Fruit fly (Drosophila melanogaster) whole organism, embryonic: Measurements from ENCODE around the gene CG8301.
A peak's percentile ranks its signal among the peaks of the same experiment; 100 is the strongest.

Source experiments
- Asciz ChIP-seq: fragments of 200-800 bp; sonication (Bioruptor generic); optimal IDR thresholded peaks from 2 replicates; lab custom pipeline; 2017; ENCODE audit warnings: missing biosample characterization, mild to moderate bottlenecking, missing genetic modification characterization, missing genetic modification reagents
- BEAF-32 ChIP-seq: fragments of 200-800 bp; sonication (Bioruptor generic); optimal IDR thresholded peaks from 3 replicates; lab custom pipeline; 2017; ENCODE audit warnings: missing biosample characterization, missing genetic modification characterization, mild to moderate bottlenecking, moderate library complexity, missing genetic modification reagents
- CG10321 ChIP-seq: fragments of 200-800 bp; sonication (Bioruptor generic); IDR thresholded peaks from 2 replicates; pipeline ENCODE4 v1.3.6; 2022; ENCODE audit warnings: missing biosample characterization, missing genetic modification characterization
- CG11085 ChIP-seq: fragments of 200-800 bp; sonication (Bioruptor generic); IDR thresholded peaks from 2 replicates; pipeline ENCODE4 v1.3.6; 2022; ENCODE audit warnings: missing biosample characterization, missing genetic modification characterization
- CG11093 ChIP-seq: fragments of 200-800 bp; sonication (Bioruptor generic); IDR thresholded peaks from 3 replicates; pipeline ENCODE4 v1.3.6; 2022; ENCODE audit warnings: missing biosample characterization, missing genetic modification characterization
- CG12744 ChIP-seq: fragments of 200-800 bp; sonication (Bioruptor generic); optimal IDR thresholded peaks from 2 replicates; lab custom pipeline; 2016; ENCODE audit warnings: missing biosample characterization, missing genetic modification characterization
- CG13624 ChIP-seq: fragments of 200-800 bp; sonication (Bioruptor generic); optimal IDR thresholded peaks from 2 replicates; lab custom pipeline; 2016; ENCODE audit warnings: missing biosample characterization, missing genetic modification characterization
- CG15269 ChIP-seq: fragments of 200-800 bp; sonication (Bioruptor generic); optimal IDR thresholded peaks from 2 replicates; lab custom pipeline; 2018; ENCODE audit warnings: missing biosample characterization, mild to moderate bottlenecking, missing genetic modification characterization, moderate library complexity
- CG15601 ChIP-seq: fragments of 200-800 bp; sonication (Bioruptor generic); optimal IDR thresholded peaks from 3 replicates; lab custom pipeline; 2019; ENCODE audit warnings: missing biosample characterization, mild to moderate bottlenecking, missing genetic modification characterization, moderate library complexity
- CG1603 ChIP-seq: fragments of 200-800 bp; sonication (Bioruptor generic); optimal IDR thresholded peaks from 2 replicates; lab custom pipeline; 2019; ENCODE audit warnings: missing biosample characterization, mild to moderate bottlenecking, missing genetic modification characterization, moderate library complexity
- CG2129 ChIP-seq: fragments of 200-800 bp; sonication (Bioruptor generic); IDR thresholded peaks from 2 replicates; pipeline ENCODE4 v1.3.6; 2022; ENCODE audit warnings: missing biosample characterization, missing genetic modification characterization; ENCODE audit not compliant: partially characterized antibody
- CG2678 ChIP-seq: fragments of 200-800 bp; sonication (Bioruptor generic); optimal IDR thresholded peaks from 3 replicates; lab custom pipeline; 2019; ENCODE audit warnings: missing biosample characterization, mild to moderate bottlenecking, missing genetic modification characterization, moderate library complexity
- CG30403 ChIP-seq: fragments of 200-800 bp; sonication (Bioruptor generic); optimal IDR thresholded peaks from 3 replicates; lab custom pipeline; 2016; ENCODE audit warnings: missing biosample characterization, missing genetic modification characterization
- CG4328 ChIP-seq: fragments of 200-800 bp; sonication (Bioruptor generic); optimal IDR thresholded peaks from 3 replicates; lab custom pipeline; 2017; ENCODE audit warnings: missing biosample characterization, missing genetic modification reagents, missing genetic modification characterization
- CG6689 ChIP-seq: fragments of 200-800 bp; sonication (Bioruptor generic); IDR thresholded peaks from 2 replicates; pipeline ENCODE4 v1.3.6; 2022; ENCODE audit warnings: missing biosample characterization, missing genetic modification characterization
- CG6765 ChIP-seq: fragments of 200-800 bp; sonication (Bioruptor generic); optimal IDR thresholded peaks from 3 replicates; lab custom pipeline; 2017; ENCODE audit warnings: missing biosample characterization, mild to moderate bottlenecking, missing genetic modification characterization
- CG7786 ChIP-seq: fragments of 200-800 bp; sonication (Bioruptor generic); optimal IDR thresholded peaks from 2 replicates; lab custom pipeline; 2016; ENCODE audit warnings: missing biosample characterization, missing genetic modification characterization
- CG9876 ChIP-seq: fragments of 200-800 bp; sonication (Bioruptor generic); optimal IDR thresholded peaks from 2 replicates; lab custom pipeline; 2016; ENCODE audit warnings: missing biosample characterization, missing genetic modification characterization
- Eip74EF ChIP-seq, 2 experiments: fragments of 200-800 bp in 1 of 2; fragments of >200 bp in 1 of 2; sonication (Bioruptor generic) in 1 of 2; optimal IDR thresholded peaks; 2 replicates each; lab custom pipeline; 2017 to 2019; ENCODE audit warnings: missing biosample characterization in 2 of 2, missing genetic modification characterization in 2 of 2, mild to moderate bottlenecking in 1 of 2, moderate library complexity in 1 of 2
- Ets97D ChIP-seq: fragments of 200-800 bp; sonication (Bioruptor generic); optimal IDR thresholded peaks from 3 replicates; lab custom pipeline; 2016; ENCODE audit warnings: missing biosample characterization, missing genetic modification characterization
- Lhr ChIP-seq: fragments of 200-800 bp; sonication (Bioruptor generic); optimal IDR thresholded peaks from 3 replicates; lab custom pipeline; 2017; ENCODE audit warnings: mild to moderate bottlenecking, missing biosample characterization, missing genetic modification reagents, missing genetic modification characterization
- NC2β ChIP-seq: fragments of 200-800 bp; sonication (Bioruptor generic); optimal IDR thresholded peaks from 2 replicates; lab custom pipeline; 2016; ENCODE audit warnings: missing biosample characterization, missing genetic modification characterization
- NK7.1 ChIP-seq: fragments of 200-800 bp; sonication (Bioruptor generic); optimal IDR thresholded peaks from 3 replicates; lab custom pipeline; 2016; ENCODE audit warnings: missing biosample characterization, missing genetic modification characterization
- Nf-YC ChIP-seq: fragments of 200-800 bp; optimal IDR thresholded peaks from 3 replicates; lab custom pipeline; 2019; ENCODE audit warnings: missing biosample characterization, mild to moderate bottlenecking, missing genetic modification characterization, moderate library complexity
- Oli ChIP-seq: fragments of 200-800 bp; sonication (Bioruptor generic); optimal IDR thresholded peaks from 2 replicates; lab custom pipeline; 2018; ENCODE audit warnings: missing biosample characterization, mild to moderate bottlenecking, missing genetic modification characterization, moderate library complexity
- Sox102F ChIP-seq: fragments of 200-800 bp; sonication (Bioruptor generic); optimal IDR thresholded peaks from 2 replicates; lab custom pipeline; 2018; ENCODE audit warnings: missing biosample characterization, mild to moderate bottlenecking, missing genetic modification characterization, moderate library complexity
- Sry-β ChIP-seq: fragments of 200-800 bp; sonication (Bioruptor generic); optimal IDR thresholded peaks from 2 replicates; lab custom pipeline; 2018; ENCODE audit warnings: missing biosample characterization, mild to moderate bottlenecking, missing genetic modification characterization, moderate library complexity
- Xrp1 ChIP-seq: fragments of 200-800 bp; sonication (Bioruptor generic); IDR thresholded peaks from 2 replicates; pipeline ENCODE4 v1.3.6; 2022; ENCODE audit warnings: missing biosample characterization, missing genetic modification characterization
- ash1 ChIP-seq: fragments of 200-800 bp; sonication (Bioruptor generic); optimal IDR thresholded peaks from 2 replicates; lab custom pipeline; 2018; ENCODE audit warnings: missing biosample characterization, mild to moderate bottlenecking, missing genetic modification characterization
- bbx ChIP-seq: fragments of 200-800 bp; sonication (Bioruptor generic); IDR thresholded peaks from 2 replicates; pipeline ENCODE4 v1.3.6; 2022; ENCODE audit warnings: missing biosample characterization, missing genetic modification characterization; ENCODE audit not compliant: partially characterized antibody
- crc ChIP-seq: fragments of 200-800 bp; sonication (Bioruptor generic); optimal IDR thresholded peaks from 2 replicates; lab custom pipeline; 2016; ENCODE audit warnings: missing biosample characterization, missing genetic modification characterization
- crol ChIP-seq: fragments of 200-800 bp; sonication (Bioruptor generic); IDR thresholded peaks from 2 replicates; pipeline ENCODE4 v1.3.6; 2022; ENCODE audit warnings: missing biosample characterization, missing genetic modification characterization
- exex ChIP-seq: fragments of 200-800 bp; sonication (Bioruptor generic); optimal IDR thresholded peaks from 4 replicates; lab custom pipeline; 2018; ENCODE audit warnings: missing biosample characterization, mild to moderate bottlenecking, missing genetic modification characterization, moderate library complexity
- fd96Cb ChIP-seq: fragments of 200-800 bp; sonication (Bioruptor generic); optimal IDR thresholded peaks from 2 replicates; lab custom pipeline; 2018; ENCODE audit warnings: missing biosample characterization, mild to moderate bottlenecking, missing genetic modification characterization, moderate library complexity
- ftz-f1 ChIP-seq: fragments of 200-800 bp; sonication (Bioruptor generic); optimal IDR thresholded peaks from 2 replicates; lab custom pipeline; 2016; ENCODE audit warnings: missing biosample characterization, missing genetic modification characterization
- fu2 ChIP-seq: fragments of 200-800 bp; sonication (Bioruptor generic); optimal IDR thresholded peaks from 2 replicates; lab custom pipeline; 2016; ENCODE audit warnings: missing biosample characterization, missing genetic modification characterization
- h ChIP-seq: fragments of >200 bp; optimal IDR thresholded peaks from 2 replicates; lab custom pipeline; 2017
- hb ChIP-seq: fragments of 200-800 bp; sonication (Bioruptor generic); IDR thresholded peaks from 3 replicates; pipeline ENCODE4 v1.3.6; 2022; ENCODE audit warnings: missing biosample characterization, missing genetic modification characterization; ENCODE audit not compliant: partially characterized antibody
- lola ChIP-seq, 3 experiments: fragments of >200 bp in 2 of 3; fragments of 200-800 bp in 1 of 3; sonication (Bioruptor generic) in 1 of 3; optimal IDR thresholded peaks; 2 replicates each; lab custom pipeline; 2017 to 2019; ENCODE audit warnings: missing biosample characterization in 3 of 3, missing genetic modification characterization in 3 of 3, mild to moderate bottlenecking in 1 of 3, moderate library complexity in 1 of 3
- nom ChIP-seq: fragments of 200-800 bp; sonication (Bioruptor generic); optimal IDR thresholded peaks from 2 replicates; lab custom pipeline; 2017; ENCODE audit warnings: missing biosample characterization, missing genetic modification characterization, mild to moderate bottlenecking, moderate library complexity, missing genetic modification reagents
- onecut ChIP-seq: fragments of 200-800 bp; sonication (Bioruptor generic); IDR thresholded peaks from 2 replicates; pipeline ENCODE4 v1.3.6; 2022; ENCODE audit warnings: missing biosample characterization, missing genetic modification characterization
- peb ChIP-seq: fragments of 200-800 bp; sonication (Bioruptor generic); IDR thresholded peaks from 2 replicates; pipeline ENCODE4 v1.3.6; 2022; ENCODE audit warnings: missing biosample characterization, missing genetic modification characterization
- pzg ChIP-seq: fragments of 200-800 bp; sonication (Bioruptor generic); optimal IDR thresholded peaks from 3 replicates; lab custom pipeline; 2018; ENCODE audit warnings: missing biosample characterization, mild to moderate bottlenecking, missing genetic modification characterization, moderate library complexity
- ranshi ChIP-seq: fragments of 200-800 bp; sonication (Bioruptor generic); IDR thresholded peaks from 2 replicates; pipeline ENCODE4 v1.3.6; 2022; ENCODE audit warnings: missing biosample characterization, missing genetic modification characterization
- shn ChIP-seq: fragments of 200-800 bp; sonication (Bioruptor generic); optimal IDR thresholded peaks from 3 replicates; lab custom pipeline; 2016; ENCODE audit warnings: missing biosample characterization, missing genetic modification characterization
- sima ChIP-seq: fragments of 200-800 bp; sonication (Bioruptor generic); optimal IDR thresholded peaks from 2 replicates; lab custom pipeline; 2016; ENCODE audit warnings: missing biosample characterization, missing genetic modification characterization
- slbo ChIP-seq: fragments of 200-800 bp; sonication (Bioruptor generic); IDR thresholded peaks from 2 replicates; pipeline ENCODE4 v1.3.6; 2022; ENCODE audit warnings: missing biosample characterization, missing genetic modification characterization
- tgo ChIP-seq: fragments of 200-800 bp; sonication (Bioruptor generic); IDR thresholded peaks from 3 replicates; pipeline ENCODE4 v1.3.6; 2022; ENCODE audit warnings: missing biosample characterization, missing genetic modification characterization
- zfh2 ChIP-seq: fragments of 200-800 bp; sonication (Bioruptor generic); optimal IDR thresholded peaks from 2 replicates; lab custom pipeline; 2016; ENCODE audit warnings: missing biosample characterization, missing genetic modification characterization

The CG8301 gene

dm6 chr3R:9555334-9555974 is 25.7 kb upstream of the CG8301 start, which contains the start of the genes CG9386 and BckdhA (continued):
- peak; percentile 95 for TF ChIP-seq CG6689 (GFP tag; lab: Robert Waterston, UW)
- TF ChIP-seq ftz-f1 (GFP tag; lab: Kevin White, UChicago) = no peak
- TF ChIP-seq CG1603 (tag; lab: Kevin White, UChicago) = no peak
- peak; percentile 11 for TF ChIP-seq NC2β (GFP tag; lab: Kevin White, UChicago)
- 0 out of 2 replicates have a peak, but pooled peaks have one; percentile 26 for TF ChIP-seq ranshi
- TF ChIP-seq peb (GFP tag; lab: Robert Waterston, UW) = 0 out of 2 replicates have a peak, but pooled peaks have one; percentile 38
- peak; percentile 33 for TF ChIP-seq Sry-β (GFP tag; lab: Kevin White, UChicago)
- no peak for TF ChIP-seq h (lab: Kevin White, UChicago)
- TF ChIP-seq Nf-YC (tag; lab: Kevin White, UChicago) = peak; percentile 62
- TF ChIP-seq Oli = peak; percentile 21
- peak; percentile 16 for TF ChIP-seq CG7786 (GFP tag; lab: Kevin White, UChicago)
- TF ChIP-seq Ets97D (GFP tag; lab: Kevin White, UChicago) = peak; percentile 35
- no peak for TF ChIP-seq Lhr (GFP tag; lab: Kevin White, UChicago)
- TF ChIP-seq pzg (GFP tag; lab: Kevin White, UChicago) = peak; percentile 55
- TF ChIP-seq crc (GFP tag; lab: Kevin White, UChicago) = no peak
- TF ChIP-seq CG15601 (tag; lab: Kevin White, UChicago) = peak; percentile 38
- TF ChIP-seq Eip74EF (GFP tag; optimal IDR thresholded peaks at IDR 0.05; lab: Kevin White, UChicago) = no peak
- TF ChIP-seq zfh2 (GFP tag; lab: Kevin White, UChicago) = peak; percentile 58
- peak; percentile 36 for TF ChIP-seq CG2129 (GFP tag; lab: Robert Waterston, UW)
- TF ChIP-seq slbo (GFP tag; lab: Robert Waterston, UW) = peak; percentile 71
- peak; percentile 75 for TF ChIP-seq CG30403 (GFP tag; lab: Kevin White, UChicago)
- TF ChIP-seq bbx (GFP tag; lab: Robert Waterston, UW) = peak; percentile 41; the same call in 1 of the 2 replicates
- no peak for TF ChIP-seq Sox102F
- peak; percentile 84 for TF ChIP-seq BEAF-32
- no peak for TF ChIP-seq Asciz (GFP tag; lab: Kevin White, UChicago)
- TF ChIP-seq CG10321 (GFP tag; lab: Robert Waterston, UW) = no peak
- peak; percentile 67; the same call in 2 of the 3 replicates for TF ChIP-seq hb (GFP tag; lab: Robert Waterston, UW)
- peak; percentile 63 for TF ChIP-seq CG2678
- no peak for TF ChIP-seq CG15269 (tag; lab: Kevin White, UChicago)
- peak; percentile 46 for TF ChIP-seq fu2 (GFP tag; lab: Kevin White, UChicago)
- no peak for TF ChIP-seq nom (GFP tag; lab: Kevin White, UChicago)
- peak; percentile 26 for TF ChIP-seq CG9876 (GFP tag; lab: Kevin White, UChicago)
- no peak for TF ChIP-seq crol (GFP tag; lab: Robert Waterston, UW)
- TF ChIP-seq NK7.1 = no peak
- peak; percentile 30 for TF ChIP-seq CG12744 (GFP tag; lab: Kevin White, UChicago)
- peak; percentile 40; the same call in 1 of the 2 replicates for TF ChIP-seq Xrp1 (GFP tag; lab: Robert Waterston, UW)
- TF ChIP-seq shn (GFP tag; lab: Kevin White, UChicago) = peak; percentile 42
- TF ChIP-seq CG6765 (GFP tag; lab: Kevin White, UChicago) = peak; percentile 27
- TF ChIP-seq CG11085 = no peak
- TF ChIP-seq lola (GFP tag; optimal IDR thresholded peaks at IDR 0.05; lab: Kevin White, UChicago) = peak in 1 of 3 experiments; percentile 48
- TF ChIP-seq CG13624 (GFP tag; lab: Kevin White, UChicago) = peak; percentile 68
- no peak for TF ChIP-seq CG11093 (GFP tag; lab: Robert Waterston, UW)
- TF ChIP-seq sima (GFP tag; lab: Kevin White, UChicago) = no peak
- TF ChIP-seq ash1 (GFP tag; lab: Kevin White, UChicago) = no peak
- TF ChIP-seq exex (tag; lab: Kevin White, UChicago) = no peak
- TF ChIP-seq fd96Cb = peak; percentile 31
- TF ChIP-seq tgo (GFP tag; lab: Robert Waterston, UW) = peak; percentile 39; the same call in 1 of the 3 replicates
- TF ChIP-seq CG4328 (GFP tag; lab: Kevin White, UChicago) = peak; percentile 52
- peak; percentile 31; the same call in 1 of the 2 replicates for TF ChIP-seq onecut (GFP tag; lab: Robert Waterston, UW)
